Worm (Caenorhabditis elegans) whole organism, L1 larva: ENCODE measurements around the gene F41H10.2.

ENCODE experiments used
- C34B4.2 ChIP-seq: sonication (generic microtip); optimal IDR thresholded peaks from 2 replicates; lab custom pipeline; 2017; ENCODE audit warnings: mild to moderate bottlenecking, missing genetic modification characterization, missing compliant biosample characterization
- F16B12.6 ChIP-seq: fragments of 150-350 bp; optimal IDR thresholded peaks from 2 replicates; lab custom pipeline; 2014; ENCODE audit warnings: missing biosample characterization, missing genetic modification characterization
- ama-1 ChIP-seq: fragments of 150-350 bp; optimal IDR thresholded peaks from 2 replicates; lab custom pipeline; 2014
- ceh-88 ChIP-seq: fragments of 200-800 bp; sonication (Bioruptor generic); IDR thresholded peaks from 2 replicates; pipeline ENCODE4 v1.3.6; 2022; ENCODE audit warnings: missing genetic modification characterization, missing compliant biosample characterization
- dpl-1 ChIP-seq, 3 experiments: fragments of 150-350 bp in 2 of 3; sonication (generic microtip) in 1 of 3; optimal IDR thresholded peaks; 2 replicates each; lab custom pipeline; 2014 to 2017; ENCODE audit warnings: missing biosample characterization in 3 of 3, missing genetic modification characterization in 3 of 3, missing genetic modification reagents in 3 of 3
- efl-1 ChIP-seq, 4 experiments: fragments of 150-350 bp; optimal IDR thresholded peaks in 3 of 4; peaks in 1 of 4; 1 replicate in 1 of 4; 2 replicates in 3 of 4; lab custom pipeline; 2014; ENCODE audit warnings: missing biosample characterization in 2 of 4, missing genetic modification characterization in 2 of 4, missing genetic modification reagents in 2 of 4
- elt-3 ChIP-seq, 6 experiments: fragments of 150-350 bp in 1 of 6; sonication (generic microtip); optimal IDR thresholded peaks; 2 replicates each; lab custom pipeline; 2017 to 2018; ENCODE audit warnings: missing biosample characterization in 6 of 6, missing genetic modification characterization in 6 of 6, inconsistent platforms in 1 of 6
- ets-5 ChIP-seq: fragments of 200-800 bp; sonication (Bioruptor generic); IDR thresholded peaks from 2 replicates; pipeline ENCODE4 v1.3.6; 2022; ENCODE audit warnings: missing genetic modification characterization, missing compliant biosample characterization
- fkh-10 ChIP-seq: sonication (generic microtip); optimal IDR thresholded peaks from 2 replicates; lab custom pipeline; 2017; ENCODE audit warnings: missing biosample characterization, missing genetic modification reagents, missing genetic modification characterization
- fkh-4 ChIP-seq: sonication (generic microtip); optimal IDR thresholded peaks from 2 replicates; lab custom pipeline; 2016; ENCODE audit warnings: missing compliant biosample characterization, missing genetic modification characterization, borderline replicate concordance
- fkh-8 ChIP-seq: sonication (generic microtip); optimal IDR thresholded peaks from 2 replicates; lab custom pipeline; 2016; ENCODE audit warnings: mild to moderate bottlenecking, missing genetic modification characterization, missing compliant biosample characterization
- fos-1 ChIP-seq: fragments of 150-350 bp; optimal IDR thresholded peaks from 2 replicates; lab custom pipeline; 2014; ENCODE audit warnings: missing biosample characterization, missing genetic modification characterization
- grh-1 ChIP-seq: fragments of 200-800 bp; sonication (Bioruptor generic); IDR thresholded peaks from 2 replicates; pipeline ENCODE4 v1.3.6; 2022; ENCODE audit warnings: missing genetic modification reagents, missing genetic modification characterization, missing compliant biosample characterization
- hpl-2 ChIP-seq: fragments of 150-350 bp; optimal IDR thresholded peaks from 2 replicates; lab custom pipeline; 2014; ENCODE audit warnings: missing biosample characterization, missing genetic modification reagents, missing genetic modification characterization
- isw-1 ChIP-seq: fragments of 200-800 bp; sonication (Bioruptor generic); IDR thresholded peaks from 2 replicates; pipeline ENCODE4 v1.3.6; 2022; ENCODE audit warnings: missing genetic modification characterization, missing compliant biosample characterization
- lin-14 ChIP-seq: fragments of 200-800 bp; sonication (Bioruptor generic); optimal IDR thresholded peaks from 2 replicates; lab custom pipeline; 2018; ENCODE audit warnings: mild to moderate bottlenecking, missing genetic modification characterization, moderate library complexity, missing compliant biosample characterization
- lin-35 ChIP-seq, 2 experiments: fragments of 150-350 bp; optimal IDR thresholded peaks; 2 replicates each; lab custom pipeline; 2014; ENCODE audit warnings: missing biosample characterization in 2 of 2, missing genetic modification characterization in 2 of 2, missing genetic modification reagents in 2 of 2
- lin-39 ChIP-seq: fragments of 150-350 bp; optimal IDR thresholded peaks from 2 replicates; lab custom pipeline; 2014; ENCODE audit warnings: missing biosample characterization, missing genetic modification reagents, missing genetic modification characterization
- mep-1 ChIP-seq: fragments of 150-350 bp; optimal IDR thresholded peaks from 2 replicates; lab custom pipeline; 2014; ENCODE audit warnings: missing biosample characterization, missing genetic modification characterization
- nhr-12 ChIP-seq: sonication (generic microtip); optimal IDR thresholded peaks from 2 replicates; lab custom pipeline; 2017; ENCODE audit warnings: missing biosample characterization, missing genetic modification characterization
- nhr-237 ChIP-seq: fragments of 150-350 bp; optimal IDR thresholded peaks from 2 replicates; lab custom pipeline; 2014; ENCODE audit warnings: missing biosample characterization, missing genetic modification characterization
- nhr-84 ChIP-seq: sonication (generic microtip); optimal IDR thresholded peaks from 2 replicates; lab custom pipeline; 2017; ENCODE audit warnings: missing biosample characterization, missing genetic modification characterization
- nhr-90 ChIP-seq: sonication (generic microtip); optimal IDR thresholded peaks from 2 replicates; lab custom pipeline; 2016; ENCODE audit warnings: mild to moderate bottlenecking, missing genetic modification characterization, missing compliant biosample characterization; ENCODE audit not compliant: poor library complexity
- pqm-1 ChIP-seq: sonication (generic microtip); optimal IDR thresholded peaks from 3 replicates; lab custom pipeline; 2017; ENCODE audit warnings: missing biosample characterization, missing genetic modification characterization
- sox-4 ChIP-seq: sonication (generic microtip); optimal IDR thresholded peaks from 2 replicates; lab custom pipeline; 2016; ENCODE audit warnings: missing genetic modification characterization, missing compliant biosample characterization
- unc-130 ChIP-seq: fragments of 150-350 bp; optimal IDR thresholded peaks from 2 replicates; lab custom pipeline; 2017; ENCODE audit warnings: missing biosample characterization, missing genetic modification characterization, inconsistent platforms
- unc-86 ChIP-seq: sonication (generic microtip); optimal IDR thresholded peaks from 2 replicates; lab custom pipeline; 2016; ENCODE audit warnings: missing genetic modification characterization, missing compliant biosample characterization
- xbp-1 ChIP-seq: sonication (generic microtip); optimal IDR thresholded peaks from 2 replicates; lab custom pipeline; 2016; ENCODE audit warnings: missing genetic modification characterization, missing compliant biosample characterization
- zag-1 ChIP-seq: fragments of 150-350 bp; optimal IDR thresholded peaks from 2 replicates; lab custom pipeline; 2014; ENCODE audit warnings: missing biosample characterization, missing genetic modification characterization
- ztf-11 ChIP-seq, 2 experiments: sonication (generic microtip); optimal IDR thresholded peaks; 2 replicates each; lab custom pipeline; 2016 to 2017; ENCODE audit warnings: missing genetic modification characterization in 2 of 2, missing biosample characterization in 1 of 2, missing compliant biosample characterization in 1 of 2

F41H10.2 gene

DNA sequence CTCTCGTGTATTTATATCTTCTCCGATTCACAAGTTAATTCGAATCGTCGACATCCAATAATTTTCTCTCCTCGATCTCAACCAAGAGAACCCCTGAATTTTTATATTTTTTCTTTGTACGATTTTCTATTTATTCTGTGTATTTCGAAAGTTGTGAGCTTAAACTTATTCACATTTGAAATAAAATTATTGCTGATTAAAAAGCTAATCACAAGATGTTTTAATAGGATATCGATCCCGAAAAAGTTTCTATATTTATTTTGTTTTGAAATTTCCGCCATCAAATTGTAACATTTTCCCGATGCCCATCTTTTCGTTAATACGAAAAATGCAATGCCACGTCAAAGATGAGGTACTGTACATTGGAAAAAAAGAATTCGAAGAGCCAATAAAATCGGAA is 15.3 kb downstream of the F41H10.2 start, which contains the start of gene ZK616.3:
ZK616.3 (plus strand) TSS at position 301 of the 400 bp plus-strand sequence.
- TF ChIP-seq ets-5 (GFP tag; lab: Robert Waterston, UW) (no peak), grh-1 (no peak), ama-1 (no peak)

DNA sequence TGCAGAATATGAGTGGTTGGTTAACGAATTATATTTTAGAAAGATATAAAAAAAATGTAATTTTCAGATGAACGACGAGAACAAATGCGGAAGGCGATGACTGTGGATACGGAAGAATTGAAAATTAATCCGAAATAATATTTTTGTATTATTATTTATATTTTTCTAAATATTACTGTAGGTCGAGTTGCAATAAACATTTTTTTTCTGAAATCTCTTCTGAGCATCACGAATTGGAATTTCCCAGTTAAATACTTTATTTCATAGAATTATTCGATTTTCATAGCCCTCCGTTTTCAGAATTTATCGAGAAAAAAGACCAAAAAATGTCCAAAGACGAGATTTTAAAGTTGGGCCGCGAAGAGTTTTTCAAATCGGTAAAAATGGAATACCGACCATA is 16.1 kb downstream of the F41H10.2 start, which contains the start of gene ZK616.2:
ZK616.2 (plus strand) TSS at position 301 of the 400 bp plus-strand sequence.
- TF ChIP-seq dpl-1 (GFP tag; optimal IDR thresholded peaks at IDR 0.05; lab: Kevin White, UChicago) (no peak), fkh-10 (GFP tag; lab: Kevin White, UChicago) (no peak)

DNA sequence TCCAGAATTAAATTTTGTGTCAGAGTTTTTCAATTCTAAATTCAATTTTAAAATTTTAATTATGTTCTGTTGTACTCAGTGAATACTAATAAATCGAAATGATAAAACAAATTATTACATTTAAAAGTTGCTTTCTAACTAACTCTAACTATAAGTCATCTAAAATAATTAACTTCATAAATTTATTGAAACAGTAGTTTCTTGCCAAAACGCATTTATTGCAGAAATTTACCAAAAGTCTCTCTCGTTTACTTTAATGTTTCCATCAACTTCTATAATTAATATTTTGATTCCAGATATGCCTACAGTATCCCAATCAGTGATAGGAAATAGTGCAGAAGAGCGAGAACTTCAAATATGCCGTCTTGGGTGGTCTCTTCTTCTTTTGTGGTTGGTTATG is 19.2 kb downstream of the F41H10.2 start, which contains the start of gene ZK616.1:
ZK616.1 (plus strand) TSS at position 301 of the 400 bp plus-strand sequence.
- TF ChIP-seq nhr-12 (tag; lab: Kevin White, UChicago) = no peak

DNA sequence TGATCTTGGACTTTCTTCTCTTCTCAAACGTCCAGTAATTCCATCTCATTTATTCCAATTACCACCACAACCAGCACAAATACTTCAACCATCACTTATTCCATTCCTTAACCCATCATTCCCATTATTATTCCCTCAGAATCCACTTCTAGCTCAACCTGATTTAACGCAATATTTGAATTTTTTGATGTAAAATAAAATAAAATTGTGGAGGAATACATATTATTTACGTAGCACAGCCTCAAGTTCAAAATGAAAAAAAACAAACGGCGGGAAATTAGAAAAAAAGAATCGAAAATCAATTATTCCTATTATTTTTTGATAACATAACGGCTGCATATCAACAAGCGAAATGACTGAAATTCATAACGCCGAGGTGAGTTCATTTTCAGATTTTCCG is 23.9 kb downstream of the F41H10.2 start, which contains the start of gene ZK616.61:
ZK616.61 (plus strand) TSS at position 301 of the 400 bp plus-strand sequence.
- TF ChIP-seq ceh-88 (GFP tag; lab: Robert Waterston, UW) = no peak
- TF ChIP-seq ztf-11 (tag; optimal IDR thresholded peaks at IDR 0.05; lab: Kevin White, UChicago) = no peak
- TF ChIP-seq efl-1 (optimal IDR thresholded peaks at IDR 0.05; lab: Kevin White, UChicago) = no peak
- no peak for TF ChIP-seq efl-1 (GFP tag; optimal IDR thresholded peaks at IDR 0.05 in 1 of 2; lab: Kevin White, UChicago)
- no peak for TF ChIP-seq mep-1 (tag; lab: Kevin White, UChicago)
- TF ChIP-seq nhr-237 (tag; lab: Kevin White, UChicago) = no peak
- no peak for TF ChIP-seq nhr-12 (tag; lab: Kevin White, UChicago)
- TF ChIP-seq hpl-2 = no peak
- TF ChIP-seq nhr-84 (tag; lab: Kevin White, UChicago) = no peak
- TF ChIP-seq fkh-4 = no peak
- TF ChIP-seq nhr-90 (tag; lab: Kevin White, UChicago) = no peak
- TF ChIP-seq pqm-1 (tag; lab: Kevin White, UChicago) = no peak
- no peak for TF ChIP-seq lin-14 (GFP tag; lab: Kevin White, UChicago)
- TF ChIP-seq sox-4 (tag; lab: Kevin White, UChicago) = no peak
- TF ChIP-seq unc-86 (tag; lab: Kevin White, UChicago) = no peak
- no peak for TF ChIP-seq unc-130
- TF ChIP-seq elt-3 (tag; optimal IDR thresholded peaks at IDR 0.05; lab: Kevin White, UChicago) = no peak
- no peak for TF ChIP-seq grh-1
- TF ChIP-seq fkh-8 = no peak
- TF ChIP-seq fos-1 (tag; lab: Kevin White, UChicago) = no peak
- TF ChIP-seq isw-1 (GFP tag; lab: Robert Waterston, UW) = no peak

DNA sequence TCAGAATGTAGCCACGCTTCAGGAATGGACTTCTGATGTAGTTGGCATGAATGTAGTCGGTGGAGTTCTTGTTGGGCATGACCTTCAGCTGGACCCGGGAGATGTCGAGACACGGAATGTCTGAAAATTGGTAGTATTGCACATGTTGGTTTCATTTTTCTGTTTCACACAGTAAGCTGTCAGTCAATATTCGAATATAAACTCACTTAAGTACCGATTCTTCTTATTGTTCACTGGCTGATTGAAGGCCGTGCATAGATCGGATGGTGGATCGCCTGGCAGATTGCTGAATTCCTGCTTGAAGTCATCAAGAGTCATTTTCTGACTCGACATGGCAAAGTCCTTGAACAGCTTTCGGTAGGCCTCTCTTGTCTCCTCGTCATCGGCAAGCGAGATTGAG is 27.7 kb downstream of the F41H10.2 start:
- no peak for TF ChIP-seq lin-35 (GFP tag; optimal IDR thresholded peaks at IDR 0.05; lab: Kevin White, UChicago)
- TF ChIP-seq efl-1 (optimal IDR thresholded peaks at IDR 0.05; lab: Kevin White, UChicago) = no peak
- TF ChIP-seq efl-1 (GFP tag; optimal IDR thresholded peaks at IDR 0.05 in 1 of 2; lab: Kevin White, UChicago) = no peak
- TF ChIP-seq C34B4.2 (tag; lab: Kevin White, UChicago) = no peak
- TF ChIP-seq xbp-1 (tag; lab: Kevin White, UChicago) = no peak

DNA sequence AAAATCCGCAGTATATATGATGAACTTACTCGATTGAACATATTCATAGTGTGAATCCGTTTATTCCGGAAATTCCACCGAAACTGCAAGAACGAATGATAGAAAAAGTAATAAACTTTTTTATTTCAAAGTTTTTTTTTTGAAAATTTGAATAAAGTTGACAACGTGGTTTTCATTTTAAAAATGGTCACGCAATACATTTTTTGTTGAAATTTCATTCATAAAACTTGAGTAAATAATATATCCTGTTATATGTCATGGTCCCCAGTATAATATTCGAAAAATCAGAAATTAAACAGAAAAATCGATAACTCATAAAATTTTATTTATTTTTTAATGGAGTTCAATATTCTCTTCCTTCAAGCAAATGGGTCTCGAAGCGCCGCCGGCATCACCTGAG is 29.7 kb downstream of the F41H10.2 start, which contains the start of gene ZK616.65:
ZK616.65 (minus strand) TSS at position 101 of the 400 bp plus-strand sequence.
- TF ChIP-seq lin-39 (tag; lab: Kevin White, UChicago) = no peak
- TF ChIP-seq F16B12.6 (tag; lab: Kevin White, UChicago) = no peak
- no peak for TF ChIP-seq lin-35 (GFP tag; optimal IDR thresholded peaks at IDR 0.05; lab: Kevin White, UChicago)
- no peak for TF ChIP-seq zag-1 (tag; lab: Kevin White, UChicago)
- TF ChIP-seq, all 84 proteins: peak for 0
